Fruit fly (Drosophila melanogaster): Measurements from ENCODE around the gene CG13895.

The CG13895 gene

dm6 chr3L:753568-754156 is 45.7 kb upstream of the CG13895 start (continued):
- TF ChIP-seq Dbx (GFP tag; IDR thresholded peaks at IDR 0.05) (peak; percentile 40; the same call in 2 of the 3 replicates), hbn (GFP tag; IDR thresholded peaks at IDR 0.05; ENCODE audit: partially characterized antibody) (no peak), Rx (GFP tag; IDR thresholded peaks at IDR 0.05) (no peak), vvl (GFP tag; IDR thresholded peaks at IDR 0.05) (peak; percentile 38; the same call in 1 of the 2 replicates), maf-S (GFP tag; optimal IDR thresholded peaks at IDR 0.05) (no peak), CG16863 (GFP tag; optimal IDR thresholded peaks at IDR 0.05) (no peak), Drgx (GFP tag; IDR thresholded peaks at IDR 0.05) (0 out of 2 replicates have a peak, but pooled peaks have one; percentile 25), insv (GFP tag; optimal IDR thresholded peaks at IDR 0.05) (no peak), Oli (tag; optimal IDR thresholded peaks at IDR 0.05) (no peak), vfl (GFP tag; optimal IDR thresholded peaks at IDR 0.05) (no peak), luna (GFP tag; optimal IDR thresholded peaks at IDR 0.05) (no peak), CG15514 (GFP tag; optimal IDR thresholded peaks at IDR 0.05) (no peak), E2f2 (GFP tag; IDR thresholded peaks at IDR 0.05) (peak; percentile 25; the same call in 1 of the 2 replicates), Dll (GFP tag; IDR thresholded peaks at IDR 0.05; ENCODE audit: partially characterized antibody) (no peak), mld (GFP tag; IDR thresholded peaks at IDR 0.05; ENCODE audit: partially characterized antibody) (no peak), CG13123 (GFP tag; optimal IDR thresholded peaks at IDR 0.05) (no peak), Ravus (GFP tag; IDR thresholded peaks at IDR 0.05) (no peak), Adf1 (GFP tag; IDR thresholded peaks at IDR 0.05) (no peak; the same call in 1 of the 2 replicates), CG3163 (GFP tag; optimal IDR thresholded peaks at IDR 0.05) (peak; percentile 17), NfI (GFP tag; optimal IDR thresholded peaks at IDR 0.05) (no peak), CG10565 (GFP tag; optimal IDR thresholded peaks at IDR 0.05) (no peak), D19A (tag; optimal IDR thresholded peaks at IDR 0.05) (no peak), her (GFP tag; optimal IDR thresholded peaks at IDR 0.05) (no peak), CoRest (tag; optimal IDR thresholded peaks at IDR 0.05) (no peak), Abd-B (GFP tag; optimal IDR thresholded peaks at IDR 0.05) (no peak), gt (GFP tag; IDR thresholded peaks at IDR 0.05) (no peak), Lhr (GFP tag; optimal IDR thresholded peaks at IDR 0.05) (no peak), CG9876 (GFP tag; optimal IDR thresholded peaks at IDR 0.05) (no peak), ato (GFP tag; IDR thresholded peaks at IDR 0.05; ENCODE audit: partially characterized antibody) (no peak), gsb-n (tag; optimal IDR thresholded peaks at IDR 0.05) (no peak), ase (GFP tag; IDR thresholded peaks at IDR 0.05) (no peak), CG7556 (GFP tag; optimal IDR thresholded peaks at IDR 0.05) (no peak), Elba2 (GFP tag; optimal IDR thresholded peaks at IDR 0.05) (peak; percentile 80), lola (GFP tag; optimal IDR thresholded peaks at IDR 0.05) (no peak), NK7.1 (GFP tag; optimal IDR thresholded peaks at IDR 0.05) (no peak), CG14441 (GFP tag; IDR thresholded peaks at IDR 0.05) (no peak), lov (optimal IDR thresholded peaks at IDR 0.05) (no peak), lov (GFP tag; IDR thresholded peaks at IDR 0.05) (0 out of 3 replicates have a peak, but pooled peaks have one; percentile 72), CG8765 (GFP tag; IDR thresholded peaks at IDR 0.05) (no peak), bab2 (GFP tag; optimal IDR thresholded peaks at IDR 0.05) (no peak), ac (GFP tag; optimal IDR thresholded peaks at IDR 0.05) (no peak), caup (GFP tag; optimal IDR thresholded peaks at IDR 0.05; ENCODE audit: severe bottlenecking) (no peak), Mad (GFP tag; optimal IDR thresholded peaks at IDR 0.05) (no peak), CG11093 (GFP tag; IDR thresholded peaks at IDR 0.05) (no peak), Tbp (GFP tag; optimal IDR thresholded peaks at IDR 0.05) (no peak), Mrtf (GFP tag; IDR thresholded peaks at IDR 0.05) (no peak), Hand (GFP tag; optimal IDR thresholded peaks at IDR 0.05) (no peak), CG9817 (tag; optimal IDR thresholded peaks at IDR 0.05) (no peak), tx (GFP tag; optimal IDR thresholded peaks at IDR 0.05) (no peak), pho (GFP tag; optimal IDR thresholded peaks at IDR 0.05) (no peak), Myb (GFP tag; optimal IDR thresholded peaks at IDR 0.05) (no peak)

All from whole organism, embryonic.